Worm (Caenorhabditis elegans) whole organism, L3 larva: ENCODE measurements around the gene K08D8.4.

ENCODE experiments used
- ZK546.5 ChIP-seq: sonication (generic microtip); optimal IDR thresholded peaks from 2 replicates; lab custom pipeline; 2017; ENCODE audit warnings: missing biosample characterization, missing genetic modification characterization
- aly-2 ChIP-seq: fragments of 150-350 bp; optimal IDR thresholded peaks from 2 replicates; lab custom pipeline; 2014; ENCODE audit warnings: missing biosample characterization, missing genetic modification characterization
- ama-1 ChIP-seq: fragments of 150-350 bp; optimal IDR thresholded peaks from 2 replicates; lab custom pipeline; 2018
- fos-1 ChIP-seq: fragments of 150-350 bp; optimal IDR thresholded peaks from 2 replicates; lab custom pipeline; 2014; ENCODE audit warnings: missing biosample characterization, missing genetic modification characterization
- jun-1 ChIP-seq: fragments of 150-350 bp; optimal IDR thresholded peaks from 2 replicates; lab custom pipeline; 2014; ENCODE audit warnings: missing biosample characterization, missing genetic modification reagents, missing genetic modification characterization
- nhr-11 ChIP-seq: fragments of 150-350 bp; optimal IDR thresholded peaks from 2 replicates; lab custom pipeline; 2014; ENCODE audit warnings: missing biosample characterization, missing genetic modification characterization
- pha-4 ChIP-seq: fragments of 150-350 bp; optimal IDR thresholded peaks from 2 replicates; lab custom pipeline; 2014; ENCODE audit warnings: missing biosample characterization, missing genetic modification reagents, missing genetic modification characterization
- skn-1 ChIP-seq: fragments of 150-350 bp; optimal IDR thresholded peaks from 2 replicates; lab custom pipeline; 2014; ENCODE audit warnings: missing biosample characterization, missing genetic modification characterization

- no peak for TF ChIP-seq ZK546.5 (tag; lab: Kevin White, UChicago)
- no peak for TF ChIP-seq ama-1 (lab: Kevin White, UChicago)
- TF ChIP-seq jun-1 (tag; lab: Kevin White, UChicago), result no peak
- TF ChIP-seq aly-2 (tag; lab: Kevin White, UChicago), result no peak
- no peak for TF ChIP-seq fos-1
- no peak for TF ChIP-seq pha-4 (tag; lab: Kevin White, UChicago)
- TF ChIP-seq skn-1, result no peak
- no peak for TF ChIP-seq nhr-11 (tag; lab: Kevin White, UChicago)
Observed at ce11 chrIV:12859797-12860196, 50.0 kb downstream of the K08D8.4 start, which contains the start of gene gcy-18.
